Worm (Caenorhabditis elegans): ENCODE data around the gene copb-1.
A peak's percentile ranks its signal among the peaks of the same experiment; 100 is the strongest.

The copb-1 gene

ce11 chrII:3048378-3048777 is 30.2 kb upstream of the copb-1 start, which contains the start of gene sri-28:
Gene sri-28 (plus strand): TSS chrII:3048678.
- no peak for TF ChIP-seq lim-6 (tag; optimal IDR thresholded peaks at IDR 0.05)
- TF ChIP-seq nhr-11 (tag; optimal IDR thresholded peaks at IDR 0.05) = no peak
- no peak for TF ChIP-seq npax-4 (tag; optimal IDR thresholded peaks at IDR 0.05)
- no peak for TF ChIP-seq unc-3 (GFP tag; conservative IDR thresholded peaks at IDR 0.05)
- TF ChIP-seq unc-3 (tag; optimal IDR thresholded peaks at IDR 0.05) = no peak
- no peak for TF ChIP-seq ama-1 (optimal IDR thresholded peaks at IDR 0.05)
- no peak for TF ChIP-seq pax-1 (tag; optimal IDR thresholded peaks at IDR 0.05)
- TF ChIP-seq hlh-13 (GFP tag; optimal IDR thresholded peaks at IDR 0.05) = no peak
- no peak for TF ChIP-seq pha-4 (tag; optimal IDR thresholded peaks at IDR 0.05)
- TF ChIP-seq ceh-31 (tag; optimal IDR thresholded peaks at IDR 0.05) = no peak
- no peak for TF ChIP-seq tbx-2 (tag; optimal IDR thresholded peaks at IDR 0.05)
- TF ChIP-seq ceh-30 (tag; optimal IDR thresholded peaks at IDR 0.05) = no peak
- TF ChIP-seq pat-9 (tag; optimal IDR thresholded peaks at IDR 0.05) = no peak
- TF ChIP-seq dmd-4 (tag; optimal IDR thresholded peaks at IDR 0.05; ENCODE audit: borderline replicate concordance) = no peak
- TF ChIP-seq dve-1 (tag; optimal IDR thresholded peaks at IDR 0.05) = no peak
- TF ChIP-seq K09A11.1 (tag; optimal IDR thresholded peaks at IDR 0.05; ENCODE audit: insufficient read depth) = no peak
- no peak for TF ChIP-seq C38D4.7 (GFP tag; optimal IDR thresholded peaks at IDR 0.05)
- no peak for TF ChIP-seq odd-2 (tag; optimal IDR thresholded peaks at IDR 0.05)
- no peak for TF ChIP-seq pag-3 (tag; optimal IDR thresholded peaks at IDR 0.05; ENCODE audit: borderline replicate concordance)
- no peak for TF ChIP-seq fkh-10 (GFP tag; optimal IDR thresholded peaks at IDR 0.05)

- no peak for TF ChIP-seq madf-2 (tag; optimal IDR thresholded peaks at IDR 0.05)
- TF ChIP-seq dve-1 (tag; optimal IDR thresholded peaks at IDR 0.05) = peak; percentile 62
- no peak for TF ChIP-seq mec-3 (tag; optimal IDR thresholded peaks at IDR 0.05; ENCODE audit: borderline replicate concordance)
Observed at ce11 chrII:3048989-3049388, 29.6 kb upstream of the copb-1 start.

- TF ChIP-seq Y22D7AL.16 (tag; optimal IDR thresholded peaks at IDR 0.05) (no peak), gmeb-2 (tag; optimal IDR thresholded peaks at IDR 0.05) (no peak), ahr-1 (tag; optimal IDR thresholded peaks at IDR 0.05) (no peak), ceh-30 (tag; optimal IDR thresholded peaks at IDR 0.05) (no peak), pros-1 (tag; optimal IDR thresholded peaks at IDR 0.05) (no peak), unc-86 (tag; optimal IDR thresholded peaks at IDR 0.05) (no peak), sdc-2 (tag; optimal IDR thresholded peaks at IDR 0.05) (no peak), elt-2 (tag; optimal IDR thresholded peaks at IDR 0.05) (no peak)
Observed at ce11 chrII:3050703-3051102, 27.9 kb upstream of the copb-1 start, which contains the start of gene sri-31. Gene sri-31 (plus strand): TSS chrII:3051003.

ce11 chrII:3051332-3051731 is 27.3 kb upstream of the copb-1 start:
- TF ChIP-seq ahr-1 (tag; optimal IDR thresholded peaks at IDR 0.05) (no peak), pros-1 (tag; optimal IDR thresholded peaks at IDR 0.05) (no peak), ama-1 (optimal IDR thresholded peaks at IDR 0.05) (no peak), dmd-4 (tag; optimal IDR thresholded peaks at IDR 0.05; ENCODE audit: borderline replicate concordance) (no peak), ceh-30 (tag; optimal IDR thresholded peaks at IDR 0.05) (no peak), F13H6.1 (tag; optimal IDR thresholded peaks at IDR 0.05) (no peak), elt-4 (tag; optimal IDR thresholded peaks at IDR 0.05) (no peak), ceh-24 (tag; optimal IDR thresholded peaks at IDR 0.05) (no peak), pha-2 (tag; optimal IDR thresholded peaks at IDR 0.05) (no peak), K09A11.1 (tag; optimal IDR thresholded peaks at IDR 0.05; ENCODE audit: insufficient read depth) (no peak), syd-9 (tag; optimal IDR thresholded peaks at IDR 0.05) (no peak), nhr-11 (tag; optimal IDR thresholded peaks at IDR 0.05) (no peak)

DNA sequence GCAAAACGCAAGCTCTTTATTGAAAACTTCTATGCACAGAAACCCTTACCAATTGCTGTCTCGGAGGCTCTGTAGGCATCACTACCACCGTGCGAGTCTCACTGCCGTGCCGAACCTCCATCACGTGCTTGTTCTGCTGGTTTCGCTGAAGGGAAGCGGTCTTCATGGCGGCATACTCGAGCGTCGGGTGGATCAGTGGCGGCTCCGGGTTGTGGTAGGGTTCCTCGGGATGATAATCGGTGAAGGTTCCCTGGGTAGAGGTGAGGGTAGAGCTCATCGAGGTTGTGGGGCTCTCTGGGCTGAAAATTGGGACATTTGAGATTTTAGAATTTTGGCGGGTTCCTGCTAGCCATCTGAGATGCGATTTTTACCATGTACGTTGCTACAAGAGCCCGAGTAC is 25.8 kb upstream of the copb-1 start:
- no peak for TF ChIP-seq ama-1 (optimal IDR thresholded peaks at IDR 0.05)
- TF ChIP-seq hlh-8 (tag; optimal IDR thresholded peaks at IDR 0.05) = no peak
